Fruit fly (Drosophila melanogaster) whole organism, embryonic: Measurements from ENCODE around the gene CG3491.

Experiments used
- Ada2b ChIP-seq: fragments of 200-800 bp; sonication (Bioruptor generic); IDR thresholded peaks from 2 replicates; pipeline ENCODE4 v1.3.6; 2022; ENCODE audit warnings: missing biosample characterization, missing genetic modification characterization
- CG11398 ChIP-seq: fragments of 200-800 bp; sonication (Bioruptor generic); optimal IDR thresholded peaks from 2 replicates; lab custom pipeline; 2016; ENCODE audit warnings: missing biosample characterization, missing genetic modification characterization
- CG11504 ChIP-seq: fragments of 200-800 bp; sonication (Bioruptor generic); optimal IDR thresholded peaks from 3 replicates; lab custom pipeline; 2019; ENCODE audit warnings: missing biosample characterization, mild to moderate bottlenecking, missing genetic modification characterization, moderate library complexity
- CG13894 ChIP-seq: fragments of 200-800 bp; sonication (Bioruptor generic); optimal IDR thresholded peaks from 3 replicates; lab custom pipeline; 2018; ENCODE audit warnings: missing biosample characterization, mild to moderate bottlenecking, missing genetic modification characterization, moderate library complexity
- CG18599 ChIP-seq: fragments of 200-800 bp; sonication (Bioruptor generic); optimal IDR thresholded peaks from 3 replicates; lab custom pipeline; 2017; ENCODE audit warnings: missing biosample characterization, missing genetic modification characterization, mild to moderate bottlenecking, moderate library complexity, missing genetic modification reagents
- CG2120 ChIP-seq: fragments of 200-800 bp; sonication (Bioruptor generic); optimal IDR thresholded peaks from 3 replicates; lab custom pipeline; 2016; ENCODE audit warnings: missing biosample characterization, missing genetic modification characterization
- CG2678 ChIP-seq: fragments of 200-800 bp; sonication (Bioruptor generic); optimal IDR thresholded peaks from 3 replicates; lab custom pipeline; 2019; ENCODE audit warnings: missing biosample characterization, mild to moderate bottlenecking, missing genetic modification characterization, moderate library complexity
- CG31388 ChIP-seq: fragments of 200-800 bp; sonication (Bioruptor generic); optimal IDR thresholded peaks from 2 replicates; lab custom pipeline; 2016; ENCODE audit warnings: missing biosample characterization, missing genetic modification characterization
- CG32532 ChIP-seq: fragments of 200-800 bp; sonication (Bioruptor generic); IDR thresholded peaks from 2 replicates; pipeline ENCODE4 v1.3.6; 2022; ENCODE audit warnings: missing biosample characterization, missing genetic modification characterization
- CG3281 ChIP-seq: fragments of 200-800 bp; sonication (Bioruptor generic); optimal IDR thresholded peaks from 3 replicates; lab custom pipeline; 2017; ENCODE audit warnings: missing biosample characterization, mild to moderate bottlenecking, missing genetic modification characterization
- CG4360 ChIP-seq: fragments of 200-800 bp; sonication (Bioruptor generic); IDR thresholded peaks from 2 replicates; pipeline ENCODE4 v1.3.6; 2022; ENCODE audit warnings: missing biosample characterization, missing genetic modification characterization
- CG5180 ChIP-seq: fragments of 200-800 bp; sonication (Bioruptor generic); optimal IDR thresholded peaks from 3 replicates; lab custom pipeline; 2017; ENCODE audit warnings: missing biosample characterization, missing genetic modification characterization, mild to moderate bottlenecking, moderate library complexity, missing genetic modification reagents
- CG6175 ChIP-seq: fragments of 200-800 bp; sonication (Bioruptor generic); IDR thresholded peaks from 3 replicates; pipeline ENCODE4 v1.3.6; 2022; ENCODE audit warnings: missing biosample characterization, missing genetic modification characterization
- CG9215 ChIP-seq: fragments of 200-800 bp; sonication (Bioruptor generic); IDR thresholded peaks from 2 replicates; pipeline ENCODE4 v1.3.6; 2022; ENCODE audit warnings: missing biosample characterization, missing genetic modification characterization
- D ChIP-seq, 2 experiments: fragments of 200-800 bp in 1 of 2; fragments of >200 bp in 1 of 2; sonication (Bioruptor generic) in 1 of 2; optimal IDR thresholded peaks; 2 replicates in 1 of 2; 3 replicates in 1 of 2; lab custom pipeline; 2017; ENCODE audit warnings: mild to moderate bottlenecking in 1 of 2, missing biosample characterization in 1 of 2, missing genetic modification characterization in 1 of 2, missing genetic modification reagents in 1 of 2
- D19A ChIP-seq: fragments of 200-800 bp; optimal IDR thresholded peaks from 3 replicates; lab custom pipeline; 2019; ENCODE audit warnings: missing biosample characterization, mild to moderate bottlenecking, missing genetic modification characterization, moderate library complexity
- Fer2 ChIP-seq: fragments of 200-800 bp; sonication (Bioruptor generic); optimal IDR thresholded peaks from 2 replicates; lab custom pipeline; 2018; ENCODE audit warnings: missing biosample characterization, mild to moderate bottlenecking, missing genetic modification characterization, moderate library complexity
- Fer3 ChIP-seq: fragments of 200-800 bp; sonication (Bioruptor generic); optimal IDR thresholded peaks from 2 replicates; lab custom pipeline; 2018; ENCODE audit warnings: missing biosample characterization, mild to moderate bottlenecking, missing genetic modification characterization, moderate library complexity
- Hmr ChIP-seq: fragments of 200-800 bp; sonication (Bioruptor generic); optimal IDR thresholded peaks from 3 replicates; lab custom pipeline; 2017; ENCODE audit warnings: mild to moderate bottlenecking, missing biosample characterization, missing genetic modification reagents, missing genetic modification characterization
- Hr51 ChIP-seq, 2 experiments: fragments of 200-800 bp; sonication (Bioruptor generic); optimal IDR thresholded peaks; 2 replicates in 1 of 2; 3 replicates in 1 of 2; lab custom pipeline; 2016 to 2018; ENCODE audit warnings: missing biosample characterization in 2 of 2, missing genetic modification characterization in 2 of 2, mild to moderate bottlenecking in 1 of 2, moderate library complexity in 1 of 2
- Ptx1 ChIP-seq: fragments of 200-800 bp; sonication (Bioruptor generic); IDR thresholded peaks from 2 replicates; pipeline ENCODE4 v1.3.6; 2022; ENCODE audit warnings: missing biosample characterization, missing genetic modification characterization
- al ChIP-seq: fragments of 200-800 bp; sonication (Bioruptor generic); IDR thresholded peaks from 2 replicates; pipeline ENCODE4 v1.3.6; 2022; ENCODE audit warnings: missing biosample characterization, missing genetic modification characterization
- ash1 ChIP-seq: fragments of 200-800 bp; sonication (Bioruptor generic); optimal IDR thresholded peaks from 2 replicates; lab custom pipeline; 2018; ENCODE audit warnings: missing biosample characterization, mild to moderate bottlenecking, missing genetic modification characterization
- cwo ChIP-seq: fragments of 200-800 bp; sonication (Bioruptor generic); optimal IDR thresholded peaks from 3 replicates; lab custom pipeline; 2017; ENCODE audit warnings: missing biosample characterization, missing genetic modification characterization, mild to moderate bottlenecking, moderate library complexity, missing genetic modification reagents
- dmrt11E ChIP-seq: fragments of 200-800 bp; sonication (Bioruptor generic); optimal IDR thresholded peaks from 3 replicates; lab custom pipeline; 2018; ENCODE audit warnings: missing biosample characterization, mild to moderate bottlenecking, missing genetic modification characterization, moderate library complexity
- dysf ChIP-seq: fragments of 200-800 bp; sonication (Bioruptor generic); IDR thresholded peaks from 3 replicates; pipeline ENCODE4 v1.3.6; 2022; ENCODE audit warnings: missing biosample characterization, missing genetic modification characterization
- gem ChIP-seq: fragments of 200-800 bp; sonication (Bioruptor generic); optimal IDR thresholded peaks from 2 replicates; lab custom pipeline; 2019; ENCODE audit warnings: missing biosample characterization, mild to moderate bottlenecking, missing genetic modification characterization, moderate library complexity
- lab ChIP-seq: fragments of 200-800 bp; sonication (Bioruptor generic); optimal IDR thresholded peaks from 3 replicates; lab custom pipeline; 2017; ENCODE audit warnings: missing biosample characterization, missing genetic modification characterization, mild to moderate bottlenecking, moderate library complexity, missing genetic modification reagents
- lmd ChIP-seq: fragments of 200-800 bp; sonication (Bioruptor generic); IDR thresholded peaks from 2 replicates; pipeline ENCODE4 v1.3.6; 2022; ENCODE audit warnings: missing biosample characterization, missing genetic modification characterization
- nau ChIP-seq: fragments of 200-800 bp; sonication (Bioruptor generic); optimal IDR thresholded peaks from 3 replicates; lab custom pipeline; 2017; ENCODE audit warnings: missing biosample characterization, mild to moderate bottlenecking, missing genetic modification characterization, missing genetic modification reagents
- onecut ChIP-seq: fragments of 200-800 bp; sonication (Bioruptor generic); IDR thresholded peaks from 2 replicates; pipeline ENCODE4 v1.3.6; 2022; ENCODE audit warnings: missing biosample characterization, missing genetic modification characterization
- peb ChIP-seq: fragments of 200-800 bp; sonication (Bioruptor generic); IDR thresholded peaks from 2 replicates; pipeline ENCODE4 v1.3.6; 2022; ENCODE audit warnings: missing biosample characterization, missing genetic modification characterization
- prd ChIP-seq, 3 experiments: fragments of >200 bp in 2 of 3; fragments of 200-800 bp in 1 of 3; sonication (Bioruptor generic) in 1 of 3; optimal IDR thresholded peaks in 2 of 3; IDR thresholded peaks in 1 of 3; 2 replicates in 2 of 3; 3 replicates in 1 of 3; pipeline versions ENCODE4 v1.3.6 to Lab custom; 2017 to 2022; ENCODE audit warnings: missing biosample characterization in 1 of 3, missing genetic modification characterization in 1 of 3
- pros ChIP-seq: fragments of 200-800 bp; sonication (Bioruptor generic); optimal IDR thresholded peaks from 3 replicates; lab custom pipeline; 2019; ENCODE audit warnings: missing biosample characterization, mild to moderate bottlenecking, missing genetic modification characterization, moderate library complexity
- pum ChIP-seq: fragments of 200-800 bp; sonication (Bioruptor generic); optimal IDR thresholded peaks from 2 replicates; lab custom pipeline; 2016; ENCODE audit warnings: missing biosample characterization, missing genetic modification characterization
- row ChIP-seq: fragments of 200-800 bp; sonication (Bioruptor generic); IDR thresholded peaks from 3 replicates; pipeline ENCODE4 v1.3.6; 2022; ENCODE audit warnings: missing biosample characterization, missing genetic modification characterization
- sc ChIP-seq, 3 experiments: fragments of >200 bp in 2 of 3; fragments of 200-800 bp in 1 of 3; sonication (Bioruptor generic) in 1 of 3; optimal IDR thresholded peaks; 2 replicates in 2 of 3; 3 replicates in 1 of 3; lab custom pipeline; 2017; ENCODE audit warnings: mild to moderate bottlenecking in 1 of 3, missing biosample characterization in 1 of 3, missing genetic modification characterization in 1 of 3, missing genetic modification reagents in 1 of 3
- sens ChIP-seq: fragments of 200-800 bp; sonication (Bioruptor generic); peaks from one replicate; lab custom pipeline; 2016; ENCODE audit warnings: missing biosample characterization, missing genetic modification characterization
- sim ChIP-seq: fragments of 200-800 bp; sonication (Bioruptor generic); IDR thresholded peaks from 2 replicates; pipeline ENCODE4 v1.3.6; 2022; ENCODE audit warnings: missing biosample characterization, missing genetic modification characterization
- ssp ChIP-seq: fragments of 200-800 bp; sonication (Bioruptor generic); IDR thresholded peaks from 2 replicates; pipeline ENCODE4 v1.3.6; 2022; ENCODE audit warnings: missing biosample characterization, missing genetic modification characterization

Gene CG3491

DNA sequence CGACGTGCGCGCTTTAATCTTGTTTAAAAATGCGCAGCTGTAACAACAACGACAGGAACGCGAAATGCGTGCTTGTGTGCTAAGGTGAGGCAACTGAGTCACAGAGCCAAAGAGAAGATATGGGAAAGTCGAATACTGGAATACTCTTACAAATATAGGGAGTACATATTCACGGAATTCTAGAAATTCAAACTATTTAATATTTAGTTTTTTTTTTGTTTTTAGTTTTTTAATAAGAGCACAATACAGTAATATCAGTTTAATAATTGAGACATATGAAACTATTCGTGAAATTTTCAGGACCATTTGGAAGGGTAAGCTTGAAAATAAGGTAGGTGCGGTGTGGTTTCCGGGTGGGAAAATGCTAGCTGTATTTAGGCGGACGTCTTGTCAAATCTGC, 36.9 kb upstream of the CG3491 start (continued):
- peak; percentile 81 for TF ChIP-seq CG18599 (GFP tag; lab: Kevin White, UChicago)
- no peak for TF ChIP-seq CG5180
- no peak for TF ChIP-seq prd (optimal IDR thresholded peaks at IDR 0.05; lab: Kevin White, UChicago)
- TF ChIP-seq prd (GFP tag; IDR thresholded peaks at IDR 0.05; lab: Robert Waterston, UW), result 0 out of 3 replicates have a peak, but pooled peaks have one; percentile 9
- peak; percentile 35; the same call in 1 of the 2 replicates for TF ChIP-seq Ada2b (GFP tag; lab: Robert Waterston, UW)
- peak; percentile 25 for TF ChIP-seq CG3281
- no peak for TF ChIP-seq al (GFP tag; lab: Robert Waterston, UW)
- peak; percentile 43 for TF ChIP-seq Hmr (GFP tag; lab: Kevin White, UChicago)
- no peak for TF ChIP-seq CG11398
- TF ChIP-seq dysf (GFP tag; lab: Robert Waterston, UW), result 0 out of 3 replicates have a peak, but pooled peaks have one; percentile 65
- no peak for TF ChIP-seq CG4360
- no peak for TF ChIP-seq ssp
- no peak for TF ChIP-seq CG31388 (GFP tag; lab: Kevin White, UChicago)
- TF ChIP-seq CG13894 (tag; lab: Kevin White, UChicago), result peak; percentile 23
- no peak for TF ChIP-seq sc (optimal IDR thresholded peaks at IDR 0.05; lab: Kevin White, UChicago)
- no peak for TF ChIP-seq sc (GFP tag; optimal IDR thresholded peaks at IDR 0.05; lab: Kevin White, UChicago)
- TF ChIP-seq gem, result peak; percentile 2
- no peak for TF ChIP-seq sens (GFP tag; lab: Kevin White, UChicago)
- TF ChIP-seq Fer2 (tag; lab: Kevin White, UChicago), result no peak
- TF ChIP-seq lmd (GFP tag; lab: Robert Waterston, UW), result peak; percentile 24; the same call in 1 of the 2 replicates
- TF ChIP-seq ash1 (GFP tag; lab: Kevin White, UChicago), result no peak
- TF ChIP-seq onecut, result no peak
- peak; percentile 46; the same call in 1 of the 2 replicates for TF ChIP-seq Ptx1 (GFP tag; lab: Robert Waterston, UW)
- no peak for TF ChIP-seq pros (GFP tag; lab: Kevin White, UChicago)
- no peak for TF ChIP-seq nau (GFP tag; lab: Kevin White, UChicago)
- TF ChIP-seq Fer3, result peak; percentile 36
- peak; percentile 28; the same call in 1 of the 2 replicates for TF ChIP-seq CG32532 (GFP tag; lab: Robert Waterston, UW)
- TF ChIP-seq pum, result no peak
- TF ChIP-seq D19A (tag; lab: Kevin White, UChicago), result peak; percentile 56
- no peak for TF ChIP-seq D (optimal IDR thresholded peaks at IDR 0.05; lab: Kevin White, UChicago)
- no peak for TF ChIP-seq D (GFP tag; optimal IDR thresholded peaks at IDR 0.05; lab: Kevin White, UChicago)
- TF ChIP-seq sim (GFP tag; lab: Robert Waterston, UW), result no peak
- TF ChIP-seq peb, result no peak
- peak; percentile 66 for TF ChIP-seq CG2678 (tag; lab: Kevin White, UChicago)
- TF ChIP-seq CG2120 (GFP tag; lab: Kevin White, UChicago), result peak; percentile 39
- TF ChIP-seq CG11504 (tag; lab: Kevin White, UChicago), result peak; percentile 14
- peak in 1 of 2 experiments; percentile 34 for TF ChIP-seq Hr51 (GFP tag; optimal IDR thresholded peaks at IDR 0.05; lab: Kevin White, UChicago)
- TF ChIP-seq cwo (GFP tag; lab: Kevin White, UChicago), result peak; percentile 48
- TF ChIP-seq dmrt11E (tag; lab: Kevin White, UChicago), result no peak
- TF ChIP-seq lab (GFP tag; lab: Kevin White, UChicago), result peak; percentile 57
- no peak for TF ChIP-seq CG6175 (GFP tag; lab: Robert Waterston, UW)
- 0 out of 3 replicates have a peak, but pooled peaks have one; percentile 40 for TF ChIP-seq row (GFP tag; lab: Robert Waterston, UW)
- TF ChIP-seq CG9215 (GFP tag; lab: Robert Waterston, UW), result no peak
